Worm (Caenorhabditis elegans): ENCODE measurements around the gene F56A8.4.

The F56A8.4 gene

ce11 chrIII:13262987-13263386, at the start of gene F56A8.4:
Gene F56A8.4 (plus strand): TSS chrIII:13263287.
- TF ChIP-seq rpc-1 (optimal IDR thresholded peaks at IDR 0.05) (no peak), rpc-1 (tag; optimal IDR thresholded peaks at IDR 0.05) (no peak), lsl-1 (GFP tag; optimal IDR thresholded peaks at IDR 0.05) (peak; percentile 33), F33H1.4 (GFP tag; IDR thresholded peaks at IDR 0.05) (no peak)

- no peak for TF ChIP-seq chd-7 (tag; optimal IDR thresholded peaks at IDR 0.05)
- TF ChIP-seq lin-35 (GFP tag; optimal IDR thresholded peaks at IDR 0.05) = no peak
- TF ChIP-seq egl-18 (GFP tag; IDR thresholded peaks at IDR 0.05) = no peak
- no peak for TF ChIP-seq zfh-2 (GFP tag; conservative IDR thresholded peaks at IDR 0.05)
- TF ChIP-seq B0035.1 (tag; optimal IDR thresholded peaks at IDR 0.05) = no peak
- TF ChIP-seq lir-1 (GFP tag; conservative IDR thresholded peaks at IDR 0.05) = no peak
- TF ChIP-seq lin-40 (tag; optimal IDR thresholded peaks at IDR 0.05) = no peak
- no peak for TF ChIP-seq sdz-38 (tag; optimal IDR thresholded peaks at IDR 0.05)
- no peak for TF ChIP-seq ztf-25 (GFP tag; IDR thresholded peaks at IDR 0.05)
- no peak for TF ChIP-seq him-1 (tag; optimal IDR thresholded peaks at IDR 0.05)
- no peak for TF ChIP-seq somi-1 (GFP tag; optimal IDR thresholded peaks at IDR 0.05)
- TF ChIP-seq K12H6.12 (tag; optimal IDR thresholded peaks at IDR 0.05) = no peak
- no peak for TF ChIP-seq hlh-12 (tag; optimal IDR thresholded peaks at IDR 0.05)
- TF ChIP-seq Y79H2A.3 (GFP tag; conservative IDR thresholded peaks at IDR 0.05) = no peak
- TF ChIP-seq madf-6 (GFP tag; IDR thresholded peaks at IDR 0.05) = no peak
- TF ChIP-seq nfyb-1 (GFP tag; IDR thresholded peaks at IDR 0.05) = no peak
- no peak for TF ChIP-seq hmg-20 (GFP tag; IDR thresholded peaks at IDR 0.05)
Observed at ce11 chrIII:13215682-13216081, 47.4 kb upstream of the F56A8.4 start.

ce11 chrIII:13216488-13217016, 46.5 kb upstream of the F56A8.4 start:
- no peak for TF ChIP-seq lin-54 (GFP tag; optimal IDR thresholded peaks at IDR 0.05)
- TF ChIP-seq lsl-1 (GFP tag; optimal IDR thresholded peaks at IDR 0.05) = no peak
- TF ChIP-seq T07F8.4 (tag; optimal IDR thresholded peaks at IDR 0.05) = no peak
- no peak for TF ChIP-seq lin-40 (tag; optimal IDR thresholded peaks at IDR 0.05)
- TF ChIP-seq rcor-1 (GFP tag; IDR thresholded peaks at IDR 0.05) = no peak
- no peak for TF ChIP-seq ztf-28 (GFP tag; IDR thresholded peaks at IDR 0.05)
- no peak for TF ChIP-seq nfya-2 (GFP tag; IDR thresholded peaks at IDR 0.05)
- no peak for TF ChIP-seq T26A5.8 (tag; optimal IDR thresholded peaks at IDR 0.05)
- TF ChIP-seq sea-2 (GFP tag; IDR thresholded peaks at IDR 0.05) = no peak
- TF ChIP-seq attf-3 (GFP tag; conservative IDR thresholded peaks at IDR 0.05) = no peak

- TF ChIP-seq F49E8.2 (tag; optimal IDR thresholded peaks at IDR 0.05; ENCODE audit: insufficient read depth) (no peak), snpc-3.4 (tag; optimal IDR thresholded peaks at IDR 0.05) (no peak), F57C9.4 (tag; optimal IDR thresholded peaks at IDR 0.05) (no peak), K12H6.12 (tag; optimal IDR thresholded peaks at IDR 0.05) (no peak), dox-1 (GFP tag; IDR thresholded peaks at IDR 0.05) (no peak), ama-1 (optimal IDR thresholded peaks at IDR 0.05) (no peak), ama-1 (GFP tag; optimal IDR thresholded peaks at IDR 0.05) (no peak), pbrm-1 (GFP tag; IDR thresholded peaks at IDR 0.05) (no peak), nfyb-1 (GFP tag; IDR thresholded peaks at IDR 0.05) (no peak), F57A8.1 (GFP tag; optimal IDR thresholded peaks at IDR 0.05) (no peak), T26A5.8 (tag; optimal IDR thresholded peaks at IDR 0.05) (no peak), ekl-4 (GFP tag; IDR thresholded peaks at IDR 0.05) (no peak), K11D2.4 (GFP tag; IDR thresholded peaks at IDR 0.05) (no peak), attf-6 (GFP tag; IDR thresholded peaks at IDR 0.05) (no peak), madf-3 (GFP tag; IDR thresholded peaks at IDR 0.05) (no peak), bed-2 (GFP tag; IDR thresholded peaks at IDR 0.05) (no peak)
Observed at ce11 chrIII:13222772-13223171, 40.3 kb upstream of the F56A8.4 start, which contains the start of gene Y43F4A.1. Gene Y43F4A.1 (plus strand): TSS chrIII:13223072.
